Worm (Caenorhabditis elegans) whole organism, L4 larva: ENCODE measurements around the gene D2089.8.

Experiments
- daf-16 ChIP-seq, 3 experiments: sonication (generic microtip); optimal IDR thresholded peaks; 2 replicates each; lab custom pipeline; 2016 to 2017; ENCODE audit warnings: missing genetic modification characterization in 3 of 3, missing genetic modification reagents in 3 of 3, mild to moderate bottlenecking in 2 of 3, missing compliant biosample characterization in 2 of 3, missing biosample characterization in 1 of 3, moderate library complexity in 1 of 3
- dmd-9 ChIP-seq: fragments of 200-800 bp; sonication (Bioruptor generic); IDR thresholded peaks from 2 replicates; pipeline ENCODE4 v1.3.6; 2022; ENCODE audit warnings: missing genetic modification reagents, missing genetic modification characterization, missing compliant biosample characterization
- lin-15B ChIP-seq: fragments of 150-350 bp; sonication (generic microtip); optimal IDR thresholded peaks from 3 replicates; lab custom pipeline; 2014; ENCODE audit warnings: missing biosample characterization, missing genetic modification characterization
- madf-9 ChIP-seq: fragments of 200-800 bp; sonication (Bioruptor generic); conservative IDR thresholded peaks from 2 replicates; pipeline ENCODE4 v1.3.6; 2022; ENCODE audit warnings: missing genetic modification reagents, missing genetic modification characterization, missing compliant biosample characterization
- nhr-237 ChIP-seq: sonication (generic microtip); optimal IDR thresholded peaks from 2 replicates; lab custom pipeline; 2017; ENCODE audit warnings: missing biosample characterization, missing genetic modification characterization
- pqm-1 ChIP-seq: sonication (generic microtip); optimal IDR thresholded peaks from 2 replicates; lab custom pipeline; 2017; ENCODE audit warnings: missing biosample characterization, missing genetic modification characterization
- rbr-2 ChIP-seq: sonication (generic microtip); optimal IDR thresholded peaks from 2 replicates; lab custom pipeline; 2016; ENCODE audit warnings: missing genotype, missing genetic modification characterization, missing compliant biosample characterization
- skn-1 ChIP-seq: fragments of 150-350 bp; optimal IDR thresholded peaks from 2 replicates; lab custom pipeline; 2014; ENCODE audit warnings: missing biosample characterization, missing genetic modification characterization
- snpc-4 ChIP-seq: fragments of 150-350 bp; optimal IDR thresholded peaks from 2 replicates; lab custom pipeline; 2014; ENCODE audit warnings: missing biosample characterization, missing genetic modification characterization

DNA sequence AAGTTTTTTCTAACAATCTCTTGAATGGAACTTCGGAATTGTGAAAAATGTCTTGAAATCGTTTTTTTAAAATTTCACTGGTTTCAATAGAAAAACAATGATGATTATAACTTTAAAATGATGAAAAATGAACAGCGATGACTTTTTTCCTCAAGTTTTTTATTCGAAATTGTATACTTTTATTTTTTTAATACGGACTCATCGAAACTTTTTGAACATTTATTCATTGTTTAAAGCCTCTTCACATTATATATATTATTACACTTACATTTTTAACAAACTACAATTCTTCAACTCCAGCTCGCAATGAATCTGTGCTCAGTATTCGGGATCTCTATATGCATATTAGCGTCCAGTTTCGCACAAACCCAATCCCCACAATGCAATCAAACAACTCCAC is 34.6 kb downstream of the D2089.8 start, which contains the start of gene M28.8:
- TF ChIP-seq rbr-2 (tag; lab: Kevin White, UChicago) (no peak), dmd-9 (no peak), daf-16 (GFP tag; optimal IDR thresholded peaks at IDR 0.05; lab: Kevin White, UChicago) (no peak), daf-16 (tag; optimal IDR thresholded peaks at IDR 0.05; lab: Kevin White, UChicago) (no peak), nhr-237 (tag; lab: Kevin White, UChicago) (no peak), lin-15B (tag; lab: Kevin White, UChicago) (no peak), skn-1 (tag; lab: Kevin White, UChicago) (no peak), pqm-1 (tag; lab: Kevin White, UChicago) (no peak), snpc-4 (tag; lab: Kevin White, UChicago) (no peak), madf-9 (GFP tag; lab: Robert Waterston, UW) (no peak)
